Worm (Caenorhabditis elegans): ENCODE data around the gene srsx-10.
A peak's percentile ranks its signal among the peaks of the same experiment; 100 is the strongest.

The srsx-10 gene

DNA sequence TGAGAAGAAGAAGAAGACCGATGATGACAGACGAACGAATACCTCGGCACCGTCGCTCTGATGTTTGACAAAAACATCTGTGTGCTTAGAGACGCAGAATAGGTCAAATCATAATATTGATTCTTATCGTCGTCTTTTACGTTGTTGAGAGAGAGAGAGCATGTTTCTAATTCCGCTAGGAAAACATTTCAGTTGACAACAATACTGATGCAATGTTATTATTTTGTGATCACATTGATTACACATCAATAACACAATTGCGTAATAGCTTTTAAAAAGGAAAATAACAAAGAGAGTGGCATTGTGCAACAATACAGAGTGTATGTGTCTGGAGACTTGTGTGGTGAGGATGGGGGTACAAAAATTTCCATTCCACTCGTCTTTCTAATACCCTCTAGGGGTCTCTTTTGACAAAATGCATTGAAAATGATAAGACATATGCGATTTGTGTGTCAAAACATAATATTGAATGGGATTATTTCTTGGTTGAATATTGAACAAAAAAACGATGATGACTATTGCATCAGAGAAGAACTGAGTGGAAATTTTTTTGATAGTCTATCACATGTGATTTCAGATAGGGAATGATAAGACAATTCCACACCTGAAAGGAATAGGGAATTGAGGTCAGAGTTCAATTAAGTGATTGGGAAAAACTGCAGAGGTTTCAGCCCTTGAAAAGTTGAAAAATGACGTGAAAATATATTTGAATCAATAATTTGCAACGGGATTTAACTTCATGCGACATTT is 9.7 kb downstream of the srsx-10 start:
- TF ChIP-seq daf-16 (GFP tag; optimal IDR thresholded peaks at IDR 0.05) (peak in 1 of 2 experiments; percentile 88), daf-16 (tag; optimal IDR thresholded peaks at IDR 0.05) (peak; percentile 94), mep-1 (tag; optimal IDR thresholded peaks at IDR 0.05) (peak; percentile 10), fos-1 (tag; optimal IDR thresholded peaks at IDR 0.05) (no peak), ama-1 (optimal IDR thresholded peaks at IDR 0.05) (no peak), lin-1 (GFP tag; IDR thresholded peaks at IDR 0.05) (no peak), nhr-77 (tag; optimal IDR thresholded peaks at IDR 0.05) (peak; percentile 29), vab-7 (GFP tag; IDR thresholded peaks at IDR 0.05) (no peak), ZK337.2 (GFP tag; IDR thresholded peaks at IDR 0.05) (no peak), mes-2 (tag; optimal IDR thresholded peaks at IDR 0.05; ENCODE audit: poor library complexity, severe bottlenecking) (peak; percentile 42), hif-1 (tag; optimal IDR thresholded peaks at IDR 0.05) (no peak), tag-97 (GFP tag; IDR thresholded peaks at IDR 0.05) (no peak), dmd-9 (GFP tag; IDR thresholded peaks at IDR 0.05) (no peak), cey-2 (tag; optimal IDR thresholded peaks at IDR 0.05; ENCODE audit: borderline replicate concordance, insufficient read depth) (peak; percentile 36), lin-29 (GFP tag; IDR thresholded peaks at IDR 0.05) (no peak), php-3 (GFP tag; IDR thresholded peaks at IDR 0.05) (no peak), hlh-11 (tag; optimal IDR thresholded peaks at IDR 0.05) (peak; percentile 33), T20F7.1 (GFP tag; optimal IDR thresholded peaks at IDR 0.05) (peak; percentile 26), pqm-1 (tag; optimal IDR thresholded peaks at IDR 0.05) (peak; percentile 84), lsy-2 (tag; optimal IDR thresholded peaks at IDR 0.05) (peak in 1 of 2 experiments; percentile 18), nhr-6 (tag; optimal IDR thresholded peaks at IDR 0.05) (peak; percentile 58), dpl-1 (GFP tag; optimal IDR thresholded peaks at IDR 0.05) (no peak), Y48G9A.11 (GFP tag; IDR thresholded peaks at IDR 0.05) (no peak), pha-4 (GFP tag; IDR thresholded peaks at IDR 0.05) (no peak), pha-4 (tag; optimal IDR thresholded peaks at IDR 0.05) (peak; percentile 75), zip-11 (GFP tag; IDR thresholded peaks at IDR 0.05) (no peak), nhr-41 (GFP tag; IDR thresholded peaks at IDR 0.05) (peak; percentile 70; the same call in 1 of the 2 replicates), sdz-12 (GFP tag; optimal IDR thresholded peaks at IDR 0.05) (no peak), nhr-25 (tag; optimal IDR thresholded peaks at IDR 0.05; ENCODE audit: borderline replicate concordance, insufficient read depth) (no peak), aha-1 (tag) (no peak), nhr-28 (tag; optimal IDR thresholded peaks at IDR 0.05) (peak; percentile 18), dmd-6 (GFP tag; IDR thresholded peaks at IDR 0.05) (peak; percentile 34; the same call in 1 of the 2 replicates), skn-1 (tag; optimal IDR thresholded peaks at IDR 0.05) (no peak), Y5F2A.4 (GFP tag; optimal IDR thresholded peaks at IDR 0.05) (no peak), fkh-10 (GFP tag; optimal IDR thresholded peaks at IDR 0.05) (no peak), zip-2 (tag; optimal IDR thresholded peaks at IDR 0.05) (no peak), F37D6.2 (tag; optimal IDR thresholded peaks at IDR 0.05) (no peak)

DNA sequence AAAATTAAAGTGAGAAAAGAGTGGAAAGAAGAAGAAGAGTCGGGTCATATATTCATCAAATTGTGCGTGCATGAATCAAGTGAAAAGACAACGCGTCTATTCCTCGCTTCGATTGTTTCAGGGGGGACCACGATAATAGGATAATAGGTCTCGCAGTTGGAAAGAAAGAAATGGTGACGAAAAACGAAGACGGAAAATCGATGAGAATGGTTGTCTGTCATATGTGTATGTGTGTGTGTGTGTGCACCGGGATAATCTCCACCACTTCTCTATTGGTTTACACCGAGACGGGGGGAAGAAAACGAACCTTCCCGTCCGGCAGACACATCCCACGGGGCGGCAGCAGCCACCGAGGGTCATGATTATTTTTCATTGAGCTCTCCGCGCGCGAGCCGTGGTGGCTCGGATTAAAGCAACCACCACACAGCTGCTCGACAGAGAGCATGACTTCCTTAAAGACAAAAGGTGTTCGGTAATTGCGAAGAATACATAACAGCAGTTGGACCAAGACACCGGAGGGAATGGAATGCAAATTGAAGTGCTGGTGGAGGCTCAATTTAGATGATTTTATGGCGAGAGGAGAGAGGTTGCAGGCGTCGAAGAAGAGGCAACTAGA is 10.4 kb downstream of the srsx-10 start:
- TF ChIP-seq ceh-32 (tag; optimal IDR thresholded peaks at IDR 0.05; ENCODE audit: poor library complexity) (no peak), F26F4.8 (GFP tag; conservative IDR thresholded peaks at IDR 0.05) (no peak), dmd-8 (GFP tag; IDR thresholded peaks at IDR 0.05) (peak; percentile 49; the same call in 1 of the 2 replicates), ztf-11 (tag; optimal IDR thresholded peaks at IDR 0.05) (no peak), daf-8 (GFP tag; IDR thresholded peaks at IDR 0.05) (no peak), dmd-9 (GFP tag; IDR thresholded peaks at IDR 0.05) (no peak), egl-43 (GFP tag; IDR thresholded peaks at IDR 0.05) (peak; percentile 31; the same call in 1 of the 2 replicates), rbr-2 (tag; optimal IDR thresholded peaks at IDR 0.05) (peak; percentile 0), saeg-2 (GFP tag; IDR thresholded peaks at IDR 0.05) (no peak), snpc-1.2 (GFP tag; IDR thresholded peaks at IDR 0.05) (no peak), ceh-62 (tag; optimal IDR thresholded peaks at IDR 0.05) (no peak), dve-1 (tag; optimal IDR thresholded peaks at IDR 0.05; ENCODE audit: insufficient read depth) (no peak), mdt-29 (GFP tag; IDR thresholded peaks at IDR 0.05) (no peak), set-16 (GFP tag; IDR thresholded peaks at IDR 0.05) (peak; percentile 63), nhr-237 (tag; optimal IDR thresholded peaks at IDR 0.05) (no peak), attf-4 (tag; optimal IDR thresholded peaks at IDR 0.05) (no peak)

All from whole organism, L4 larva.